Worm (Caenorhabditis elegans) whole organism, L2 larva: Measurements from ENCODE around the gene R10F2.5.

ENCODE experiments used
- ceh-16 ChIP-seq: fragments of 150-350 bp; optimal IDR thresholded peaks from 2 replicates; lab custom pipeline; 2014; ENCODE audit warnings: missing biosample characterization, missing genetic modification characterization
- ceh-82 ChIP-seq: fragments of 150-350 bp; optimal IDR thresholded peaks from 2 replicates; lab custom pipeline; 2014; ENCODE audit warnings: missing biosample characterization, missing genetic modification characterization
- egl-27 ChIP-seq: sonication (generic microtip); optimal IDR thresholded peaks from 3 replicates; lab custom pipeline; 2017; ENCODE audit warnings: missing biosample characterization, missing genetic modification reagents, missing genetic modification characterization
- elt-1 ChIP-seq: fragments of 150-350 bp; optimal IDR thresholded peaks from 2 replicates; lab custom pipeline; 2014; ENCODE audit warnings: missing biosample characterization, missing genetic modification characterization
- lin-39 ChIP-seq: fragments of 150-350 bp; optimal IDR thresholded peaks from 2 replicates; lab custom pipeline; 2014; ENCODE audit warnings: missing biosample characterization, missing genetic modification reagents, missing genetic modification characterization
- lsy-2 ChIP-seq, 2 experiments: fragments of 150-350 bp in 1 of 2; sonication (generic microtip) in 1 of 2; optimal IDR thresholded peaks; 2 replicates each; lab custom pipeline; 2014 to 2017; ENCODE audit warnings: missing biosample characterization in 2 of 2, missing genetic modification characterization in 2 of 2
- nhr-237 ChIP-seq: fragments of 150-350 bp; optimal IDR thresholded peaks from 2 replicates; lab custom pipeline; 2014; ENCODE audit warnings: missing biosample characterization, missing genetic modification characterization
- snpc-4 ChIP-seq: fragments of 150-350 bp; optimal IDR thresholded peaks from 2 replicates; lab custom pipeline; 2014; ENCODE audit warnings: missing biosample characterization, missing genetic modification characterization
- ztf-1 ChIP-seq: fragments of 200-800 bp; sonication (Bioruptor generic); conservative IDR thresholded peaks from 2 replicates; pipeline ENCODE4 v1.3.6; 2022; ENCODE audit warnings: missing genetic modification characterization, missing compliant biosample characterization
- ztf-11 ChIP-seq: sonication (generic microtip); optimal IDR thresholded peaks from 2 replicates; lab custom pipeline; 2017; ENCODE audit warnings: missing biosample characterization, missing genetic modification characterization

- no peak for TF ChIP-seq snpc-4
- TF ChIP-seq nhr-237 (tag; lab: Kevin White, UChicago), result no peak
- no peak for TF ChIP-seq ztf-11 (tag; lab: Kevin White, UChicago)
- TF ChIP-seq ceh-82 (tag; lab: Kevin White, UChicago), result no peak
- no peak for TF ChIP-seq elt-1
- no peak for TF ChIP-seq ztf-1
- TF ChIP-seq ceh-16 (tag; lab: Kevin White, UChicago), result no peak
- no peak for TF ChIP-seq lsy-2 (tag; optimal IDR thresholded peaks at IDR 0.05; lab: Kevin White, UChicago)
- TF ChIP-seq egl-27 (tag; lab: Kevin White, UChicago), result no peak
- no peak for TF ChIP-seq lin-39 (tag; lab: Kevin White, UChicago)
Observed at ce11 chrIII:2943995-2944394, 19.4 kb upstream of the R10F2.5 start, which contains the start of gene R10F2.6.
